Worm (Caenorhabditis elegans) whole organism, L2 larva: ENCODE results near the gene des-2.

ENCODE experiments used
- ZK546.5 ChIP-seq: sonication (generic microtip); optimal IDR thresholded peaks from 2 replicates; lab custom pipeline; 2017; ENCODE audit warnings: missing biosample characterization, missing genetic modification characterization
- aly-2 ChIP-seq: fragments of 150-350 bp; optimal IDR thresholded peaks from 2 replicates; lab custom pipeline; 2014; ENCODE audit warnings: missing biosample characterization, missing genetic modification characterization
- ama-1 ChIP-seq: fragments of 150-350 bp; optimal IDR thresholded peaks from 2 replicates; lab custom pipeline; 2018; ENCODE audit warnings: inconsistent platforms
- blmp-1 ChIP-seq: sonication (generic microtip); optimal IDR thresholded peaks from 2 replicates; lab custom pipeline; 2017; ENCODE audit warnings: missing genetic modification characterization, mild to moderate bottlenecking, missing compliant biosample characterization, antibody characterized with exemption, moderate library complexity; ENCODE audit not compliant: insufficient read depth
- nhr-25 ChIP-seq: fragments of 150-350 bp; sonication (generic microtip); optimal IDR thresholded peaks from 3 replicates; lab custom pipeline; 2014; ENCODE audit warnings: missing biosample characterization, missing genetic modification characterization
- skn-1 ChIP-seq: sonication (generic microtip); optimal IDR thresholded peaks from 2 replicates; lab custom pipeline; 2017; ENCODE audit warnings: missing biosample characterization, missing genetic modification characterization
- sma-3 ChIP-seq: sonication (generic microtip); optimal IDR thresholded peaks from 2 replicates; lab custom pipeline; 2016; ENCODE audit warnings: missing genetic modification reagents, missing genetic modification characterization, missing compliant biosample characterization
- unc-39 ChIP-seq: fragments of 150-350 bp; optimal IDR thresholded peaks from 2 replicates; lab custom pipeline; 2014; ENCODE audit warnings: missing biosample characterization, missing genetic modification characterization
- zag-1 ChIP-seq: fragments of 150-350 bp; optimal IDR thresholded peaks from 2 replicates; lab custom pipeline; 2014; ENCODE audit warnings: missing biosample characterization, missing genetic modification characterization
- ztf-11 ChIP-seq: sonication (generic microtip); optimal IDR thresholded peaks from 2 replicates; lab custom pipeline; 2017; ENCODE audit warnings: missing biosample characterization, missing genetic modification characterization

DNA sequence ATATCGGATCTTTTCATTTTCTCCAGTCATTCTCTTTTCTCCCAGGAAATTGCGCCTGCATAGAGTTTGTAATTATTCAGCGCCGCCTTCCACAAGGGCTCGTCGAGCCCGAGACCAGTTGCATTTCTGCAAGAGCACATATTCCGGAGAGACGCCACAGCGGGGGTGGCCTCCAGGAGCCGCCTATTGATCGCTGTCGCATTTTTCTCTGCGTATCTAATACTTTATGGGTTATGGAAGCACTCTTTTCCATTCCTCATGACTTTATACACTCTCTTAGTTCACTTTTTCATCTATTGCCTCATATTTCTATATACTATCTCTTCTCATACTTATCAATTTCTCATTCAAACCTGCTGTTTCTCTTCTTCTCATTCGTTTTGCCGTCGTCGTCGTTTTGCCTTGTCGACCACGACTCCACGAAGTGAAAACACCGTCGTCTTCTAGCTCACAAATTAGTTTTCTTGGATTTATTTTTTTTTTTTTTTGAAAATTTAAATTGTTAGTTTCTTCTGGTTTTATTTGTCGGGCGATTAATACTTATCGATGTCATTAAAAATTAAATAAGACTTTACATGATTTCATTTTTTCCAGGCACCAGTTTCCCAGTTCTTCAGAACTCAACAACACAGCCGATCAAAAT, 46.2 kb downstream of the des-2 start, which contains the start of gene cnb-1:
- no peak for TF ChIP-seq sma-3 (GFP tag; lab: Kevin White, UChicago)
- no peak for TF ChIP-seq nhr-25 (tag; lab: Kevin White, UChicago)
- TF ChIP-seq aly-2, result no peak
- no peak for TF ChIP-seq blmp-1 (tag; lab: Kevin White, UChicago)
- no peak for TF ChIP-seq ZK546.5
- no peak for TF ChIP-seq unc-39 (tag; lab: Kevin White, UChicago)
- TF ChIP-seq ama-1 (lab: Kevin White, UChicago), result no peak
- peak; percentile 68 for TF ChIP-seq zag-1 (tag; lab: Kevin White, UChicago)
- no peak for TF ChIP-seq ztf-11 (tag; lab: Kevin White, UChicago)
- TF ChIP-seq skn-1 (tag; lab: Kevin White, UChicago), result no peak
